Fruit fly (Drosophila melanogaster) whole organism, wandering third instar larva: Measurements from ENCODE around the gene CG18428.

Experiments used
- CG32264 ChIP-seq: fragments of 200-800 bp; sonication (Bioruptor generic); optimal IDR thresholded peaks from 2 replicates; lab custom pipeline; 2016; ENCODE audit warnings: missing biosample characterization, missing genetic modification characterization
- Hr78 ChIP-seq: fragments of >200 bp; optimal IDR thresholded peaks from 2 replicates; lab custom pipeline; 2017; ENCODE audit warnings: missing biosample characterization, missing genetic modification characterization
- Mio ChIP-seq: sonication (Bioruptor generic); optimal IDR thresholded peaks from 2 replicates; lab custom pipeline; 2016; ENCODE audit warnings: missing biosample characterization, missing genetic modification characterization
- Myc ChIP-seq: fragments of >200 bp; optimal IDR thresholded peaks from 2 replicates; lab custom pipeline; 2017
- ey ChIP-seq: fragments of 200-800 bp; sonication (Bioruptor generic); optimal IDR thresholded peaks from 2 replicates; lab custom pipeline; 2016; ENCODE audit warnings: missing biosample characterization, missing genetic modification characterization

DNA sequence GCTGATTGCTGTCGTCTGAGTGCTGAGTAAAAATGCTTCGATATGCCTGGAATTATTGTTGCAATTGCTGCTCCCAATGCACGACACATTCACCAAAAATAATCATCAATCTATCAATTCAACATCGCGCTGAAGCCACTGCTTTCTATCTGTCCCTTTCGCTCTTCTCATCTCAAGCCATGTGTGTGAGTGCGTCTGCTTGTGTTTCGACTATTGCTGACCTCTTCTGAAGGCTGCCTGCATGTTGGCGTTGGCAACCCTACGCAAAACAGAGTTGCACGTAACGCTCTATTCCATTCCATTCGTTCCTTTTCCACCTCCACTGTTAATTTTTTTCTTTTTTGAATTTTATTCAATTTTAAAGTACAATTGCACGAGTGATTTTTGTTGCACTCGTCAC is 43.4 kb upstream of the CG18428 start:
- TF ChIP-seq Myc (no peak), Mio (GFP tag; lab: Kevin White, UChicago) (no peak), ey (no peak), Hr78 (GFP tag; lab: Kevin White, UChicago) (no peak), CG32264 (GFP tag; lab: Kevin White, UChicago) (no peak)
